Worm (Caenorhabditis elegans) whole organism, L1 larva: ENCODE results near the gene dvc-1.

Source experiments
- C04F5.9 ChIP-seq: sonication (generic microtip); optimal IDR thresholded peaks from 2 replicates; lab custom pipeline; 2016; ENCODE audit warnings: missing genetic modification characterization, missing compliant biosample characterization
- C16A3.4 ChIP-seq: fragments of 150-350 bp; optimal IDR thresholded peaks from 2 replicates; lab custom pipeline; 2014; ENCODE audit warnings: missing biosample characterization, missing genetic modification characterization
- C34B4.2 ChIP-seq: sonication (generic microtip); optimal IDR thresholded peaks from 2 replicates; lab custom pipeline; 2017; ENCODE audit warnings: mild to moderate bottlenecking, missing genetic modification characterization, missing compliant biosample characterization
- F16B12.6 ChIP-seq: fragments of 150-350 bp; optimal IDR thresholded peaks from 2 replicates; lab custom pipeline; 2014; ENCODE audit warnings: missing biosample characterization, missing genetic modification characterization
- Y116A8C.19 ChIP-seq: sonication (generic microtip); optimal IDR thresholded peaks from 2 replicates; lab custom pipeline; 2016; ENCODE audit warnings: missing compliant biosample characterization, missing genetic modification characterization, borderline replicate concordance
- alr-1 ChIP-seq: fragments of 200-800 bp; sonication (Bioruptor generic); optimal IDR thresholded peaks from 2 replicates; lab custom pipeline; 2018; ENCODE audit warnings: borderline replicate concordance, mild to moderate bottlenecking, missing genetic modification characterization, missing compliant biosample characterization
- aly-2 ChIP-seq: fragments of 150-350 bp; optimal IDR thresholded peaks from 2 replicates; lab custom pipeline; 2014; ENCODE audit warnings: missing biosample characterization, missing genetic modification characterization
- ama-1 ChIP-seq: fragments of 150-350 bp; optimal IDR thresholded peaks from 2 replicates; lab custom pipeline; 2014
- blmp-1 ChIP-seq: fragments of 150-350 bp; optimal IDR thresholded peaks from 2 replicates; lab custom pipeline; 2014; ENCODE audit warnings: missing biosample characterization, missing genetic modification characterization
- ceh-63 ChIP-seq: fragments of 200-800 bp; sonication (Bioruptor generic); optimal IDR thresholded peaks from 2 replicates; lab custom pipeline; 2018; ENCODE audit warnings: mild to moderate bottlenecking, missing genetic modification characterization, missing compliant biosample characterization
- ceh-8 ChIP-seq: fragments of 200-800 bp; sonication (Bioruptor generic); optimal IDR thresholded peaks from 2 replicates; lab custom pipeline; 2018; ENCODE audit warnings: mild to moderate bottlenecking, missing genetic modification characterization, moderate library complexity, missing compliant biosample characterization
- ces-1 ChIP-seq: fragments of 150-350 bp; optimal IDR thresholded peaks from 2 replicates; lab custom pipeline; 2014; ENCODE audit warnings: missing biosample characterization, missing genetic modification reagents, missing genetic modification characterization
- dsc-1 ChIP-seq: sonication (generic microtip); optimal IDR thresholded peaks from 2 replicates; lab custom pipeline; 2016; ENCODE audit warnings: mild to moderate bottlenecking, missing genetic modification characterization, missing compliant biosample characterization
- efl-1 ChIP-seq, 4 experiments: fragments of 150-350 bp; optimal IDR thresholded peaks in 3 of 4; peaks in 1 of 4; 1 replicate in 1 of 4; 2 replicates in 3 of 4; lab custom pipeline; 2014; ENCODE audit warnings: missing biosample characterization in 2 of 4, missing genetic modification characterization in 2 of 4, missing genetic modification reagents in 2 of 4
- efl-3 ChIP-seq: fragments of 200-800 bp; sonication (Bioruptor generic); optimal IDR thresholded peaks from 2 replicates; lab custom pipeline; 2018; ENCODE audit warnings: mild to moderate bottlenecking, missing genetic modification characterization, missing compliant biosample characterization
- egl-13 ChIP-seq: sonication (generic microtip); optimal IDR thresholded peaks from 2 replicates; lab custom pipeline; 2016; ENCODE audit warnings: missing genotype, missing genetic modification reagents, missing genetic modification characterization, missing compliant biosample characterization
- egl-27 ChIP-seq, 2 experiments: fragments of 150-350 bp in 1 of 2; sonication (generic microtip); optimal IDR thresholded peaks; 3 replicates each; lab custom pipeline; 2017 to 2018; ENCODE audit warnings: missing biosample characterization in 2 of 2, missing genetic modification characterization in 2 of 2, missing genetic modification reagents in 2 of 2
- elt-2 ChIP-seq: sonication (generic microtip); optimal IDR thresholded peaks from 2 replicates; lab custom pipeline; 2016; ENCODE audit warnings: missing genetic modification characterization, mild to moderate bottlenecking, inconsistent platforms, missing compliant biosample characterization, missing genetic modification reagents
- ets-5 ChIP-seq: fragments of 200-800 bp; sonication (Bioruptor generic); IDR thresholded peaks from 2 replicates; pipeline ENCODE4 v1.3.6; 2022; ENCODE audit warnings: missing genetic modification characterization, missing compliant biosample characterization
- fkh-10 ChIP-seq: sonication (generic microtip); optimal IDR thresholded peaks from 2 replicates; lab custom pipeline; 2017; ENCODE audit warnings: missing biosample characterization, missing genetic modification reagents, missing genetic modification characterization
- fkh-4 ChIP-seq: sonication (generic microtip); optimal IDR thresholded peaks from 2 replicates; lab custom pipeline; 2016; ENCODE audit warnings: missing compliant biosample characterization, missing genetic modification characterization, borderline replicate concordance
- fos-1 ChIP-seq: fragments of 150-350 bp; optimal IDR thresholded peaks from 2 replicates; lab custom pipeline; 2014; ENCODE audit warnings: missing biosample characterization, missing genetic modification characterization
- grh-1 ChIP-seq: fragments of 200-800 bp; sonication (Bioruptor generic); IDR thresholded peaks from 2 replicates; pipeline ENCODE4 v1.3.6; 2022; ENCODE audit warnings: missing genetic modification reagents, missing genetic modification characterization, missing compliant biosample characterization
- hpl-2 ChIP-seq: fragments of 150-350 bp; optimal IDR thresholded peaks from 2 replicates; lab custom pipeline; 2014; ENCODE audit warnings: missing biosample characterization, missing genetic modification reagents, missing genetic modification characterization
- irx-1 ChIP-seq: sonication (generic microtip); optimal IDR thresholded peaks from 2 replicates; lab custom pipeline; 2016; ENCODE audit warnings: missing genetic modification characterization, missing compliant biosample characterization
- isw-1 ChIP-seq: fragments of 200-800 bp; sonication (Bioruptor generic); IDR thresholded peaks from 2 replicates; pipeline ENCODE4 v1.3.6; 2022; ENCODE audit warnings: missing genetic modification characterization, missing compliant biosample characterization
- jun-1 ChIP-seq: fragments of 150-350 bp; optimal IDR thresholded peaks from 2 replicates; lab custom pipeline; 2014; ENCODE audit warnings: missing biosample characterization, missing genetic modification reagents, missing genetic modification characterization
- lin-13 ChIP-seq: fragments of 150-350 bp; optimal IDR thresholded peaks from 2 replicates; lab custom pipeline; 2014; ENCODE audit warnings: missing biosample characterization, missing genetic modification reagents, missing genetic modification characterization
- lin-14 ChIP-seq: fragments of 200-800 bp; sonication (Bioruptor generic); optimal IDR thresholded peaks from 2 replicates; lab custom pipeline; 2018; ENCODE audit warnings: mild to moderate bottlenecking, missing genetic modification characterization, moderate library complexity, missing compliant biosample characterization
- lin-35 ChIP-seq, 2 experiments: fragments of 150-350 bp; optimal IDR thresholded peaks; 2 replicates each; lab custom pipeline; 2014; ENCODE audit warnings: missing biosample characterization in 2 of 2, missing genetic modification characterization in 2 of 2, missing genetic modification reagents in 2 of 2
- lir-3 ChIP-seq: sonication (generic microtip); optimal IDR thresholded peaks from 2 replicates; lab custom pipeline; 2016; ENCODE audit warnings: mild to moderate bottlenecking, missing genetic modification characterization, moderate library complexity, missing compliant biosample characterization; ENCODE audit not compliant: poor library complexity
- lsy-2 ChIP-seq, 2 experiments: fragments of 150-350 bp; optimal IDR thresholded peaks; 2 replicates each; lab custom pipeline; 2014; ENCODE audit warnings: missing biosample characterization in 2 of 2, missing genetic modification characterization in 2 of 2
- mab-9 ChIP-seq: fragments of 200-800 bp; sonication (Bioruptor generic); IDR thresholded peaks from 2 replicates; pipeline ENCODE4 v1.3.6; 2022; ENCODE audit warnings: missing genetic modification reagents, missing genetic modification characterization, missing compliant biosample characterization
- mdl-1 ChIP-seq, 2 experiments: fragments of 150-350 bp; optimal IDR thresholded peaks; 2 replicates each; lab custom pipeline; 2014 to 2017; ENCODE audit warnings: missing biosample characterization in 2 of 2, missing genetic modification characterization in 2 of 2, inconsistent platforms in 1 of 2
- mef-2 ChIP-seq: fragments of 150-350 bp; optimal IDR thresholded peaks from 2 replicates; lab custom pipeline; 2014; ENCODE audit warnings: missing biosample characterization, missing genetic modification characterization
- mep-1 ChIP-seq: fragments of 150-350 bp; optimal IDR thresholded peaks from 2 replicates; lab custom pipeline; 2014; ENCODE audit warnings: missing biosample characterization, missing genetic modification characterization
- nhr-12 ChIP-seq: sonication (generic microtip); optimal IDR thresholded peaks from 2 replicates; lab custom pipeline; 2017; ENCODE audit warnings: missing biosample characterization, missing genetic modification characterization
- nhr-237 ChIP-seq: fragments of 150-350 bp; optimal IDR thresholded peaks from 2 replicates; lab custom pipeline; 2014; ENCODE audit warnings: missing biosample characterization, missing genetic modification characterization
- nhr-47 ChIP-seq: sonication (generic microtip); optimal IDR thresholded peaks from 2 replicates; lab custom pipeline; 2016; ENCODE audit warnings: mild to moderate bottlenecking, missing genetic modification characterization, moderate library complexity, missing compliant biosample characterization
- nhr-77 ChIP-seq: fragments of 150-350 bp; optimal IDR thresholded peaks from 2 replicates; lab custom pipeline; 2014; ENCODE audit warnings: missing biosample characterization, missing genetic modification characterization
- nhr-90 ChIP-seq: sonication (generic microtip); optimal IDR thresholded peaks from 2 replicates; lab custom pipeline; 2016; ENCODE audit warnings: mild to moderate bottlenecking, missing genetic modification characterization, missing compliant biosample characterization; ENCODE audit not compliant: poor library complexity
- pag-3 ChIP-seq: sonication (generic microtip); optimal IDR thresholded peaks from 2 replicates; lab custom pipeline; 2017; ENCODE audit warnings: missing genetic modification characterization, mild to moderate bottlenecking, missing compliant biosample characterization, antibody characterized with exemption, borderline replicate concordance; ENCODE audit not compliant: insufficient read depth
- pax-3 ChIP-seq: fragments of 200-800 bp; sonication (Bioruptor generic); optimal IDR thresholded peaks from 2 replicates; lab custom pipeline; 2018; ENCODE audit warnings: mild to moderate bottlenecking, missing genetic modification characterization, moderate library complexity, missing compliant biosample characterization
- rnt-1 ChIP-seq: sonication (generic microtip); optimal IDR thresholded peaks from 2 replicates; lab custom pipeline; 2016; ENCODE audit warnings: mild to moderate bottlenecking, missing genetic modification characterization, moderate library complexity, missing compliant biosample characterization
- skn-1 ChIP-seq: fragments of 150-350 bp; optimal IDR thresholded peaks from 2 replicates; lab custom pipeline; 2014; ENCODE audit warnings: missing biosample characterization, missing genetic modification characterization
- snu-23 ChIP-seq: sonication (generic microtip); optimal IDR thresholded peaks from 2 replicates; lab custom pipeline; 2016; ENCODE audit warnings: missing genetic modification characterization, missing compliant biosample characterization
- sup-37 ChIP-seq: fragments of 200-800 bp; sonication (Bioruptor generic); optimal IDR thresholded peaks from 2 replicates; lab custom pipeline; 2018; ENCODE audit warnings: mild to moderate bottlenecking, missing genetic modification characterization, missing compliant biosample characterization
- tbx-2 ChIP-seq: sonication (generic microtip); optimal IDR thresholded peaks from 2 replicates; lab custom pipeline; 2016; ENCODE audit warnings: missing genetic modification characterization, missing compliant biosample characterization
- unc-30 ChIP-seq: sonication (generic microtip); optimal IDR thresholded peaks from 2 replicates; lab custom pipeline; 2017; ENCODE audit warnings: missing biosample characterization, missing genetic modification characterization
- unc-86 ChIP-seq: sonication (generic microtip); optimal IDR thresholded peaks from 2 replicates; lab custom pipeline; 2016; ENCODE audit warnings: missing genetic modification characterization, missing compliant biosample characterization
- ztf-11 ChIP-seq, 2 experiments: sonication (generic microtip); optimal IDR thresholded peaks; 2 replicates each; lab custom pipeline; 2016 to 2017; ENCODE audit warnings: missing genetic modification characterization in 2 of 2, missing biosample characterization in 1 of 2, missing compliant biosample characterization in 1 of 2

dvc-1 gene

ce11 chrV:11228653-11229173 lies 10.4 kb downstream of the dvc-1 start, which contains the start of gene pqn-70:
TSS of gene pqn-70 (minus strand) at chrV:11228703.
- no peak for TF ChIP-seq nhr-12
- TF ChIP-seq alr-1 (tag; lab: Kevin White, UChicago), result no peak
- TF ChIP-seq ztf-11 (tag; optimal IDR thresholded peaks at IDR 0.05; lab: Kevin White, UChicago), result peak in 1 of 2 experiments; percentile 75
- peak; percentile 80 for TF ChIP-seq unc-86 (tag; lab: Kevin White, UChicago)
- TF ChIP-seq pax-3, result peak; percentile 61
- TF ChIP-seq unc-30 (tag; lab: Kevin White, UChicago), result no peak
- no peak for TF ChIP-seq ces-1 (GFP tag; lab: Kevin White, UChicago)
- peak; percentile 66 for TF ChIP-seq dsc-1 (tag; lab: Kevin White, UChicago)
- TF ChIP-seq irx-1 (tag; lab: Kevin White, UChicago), result peak; percentile 65
- TF ChIP-seq nhr-237 (tag; lab: Kevin White, UChicago), result peak; percentile 39
- TF ChIP-seq mdl-1 (tag; optimal IDR thresholded peaks at IDR 0.05; lab: Kevin White, UChicago), result peak in 1 of 2 experiments; percentile 78
- peak; percentile 56 for TF ChIP-seq elt-2 (tag; lab: Kevin White, UChicago)
- no peak for TF ChIP-seq egl-27 (tag; optimal IDR thresholded peaks at IDR 0.05; lab: Kevin White, UChicago)
- peak; percentile 97 for TF ChIP-seq lin-14
- no peak for TF ChIP-seq fkh-4 (tag; lab: Kevin White, UChicago)
- TF ChIP-seq lin-13 (GFP tag; lab: Kevin White, UChicago), result peak; percentile 68
- TF ChIP-seq jun-1, result peak; percentile 64
- no peak for TF ChIP-seq Y116A8C.19
- no peak for TF ChIP-seq mef-2 (tag; lab: Kevin White, UChicago)
- peak; percentile 37 for TF ChIP-seq fkh-10 (GFP tag; lab: Kevin White, UChicago)
- TF ChIP-seq sup-37 (GFP tag; lab: Kevin White, UChicago), result no peak
- no peak for TF ChIP-seq ceh-63 (GFP tag; lab: Kevin White, UChicago)
- peak; percentile 74 for TF ChIP-seq lir-3 (tag; lab: Kevin White, UChicago)
- TF ChIP-seq blmp-1 (tag; lab: Kevin White, UChicago), result peak; percentile 92
- peak; percentile 45 for TF ChIP-seq hpl-2
- TF ChIP-seq C16A3.4 (tag; lab: Kevin White, UChicago), result peak; percentile 80
- TF ChIP-seq C04F5.9 (tag; lab: Kevin White, UChicago), result peak; percentile 9
- peak; percentile 81 to 89 for TF ChIP-seq efl-1 (optimal IDR thresholded peaks at IDR 0.05; lab: Kevin White, UChicago)
- TF ChIP-seq efl-1 (GFP tag; optimal IDR thresholded peaks at IDR 0.05 in 1 of 2; lab: Kevin White, UChicago), result peak; percentile 68 to 97
- TF ChIP-seq isw-1 (GFP tag; lab: Robert Waterston, UW), result peak; percentile 85
- TF ChIP-seq nhr-90, result peak; percentile 79
- no peak for TF ChIP-seq pag-3 (tag; lab: Kevin White, UChicago)
- TF ChIP-seq ets-5 (GFP tag; lab: Robert Waterston, UW), result no peak
- peak; percentile 28 for TF ChIP-seq fos-1 (tag; lab: Kevin White, UChicago)
- peak; percentile 39 for TF ChIP-seq egl-13 (tag; lab: Kevin White, UChicago)
- TF ChIP-seq mep-1 (tag; lab: Kevin White, UChicago), result peak; percentile 93
- TF ChIP-seq C34B4.2 (tag; lab: Kevin White, UChicago), result no peak
- TF ChIP-seq nhr-77 (tag; lab: Kevin White, UChicago), result peak; percentile 48
- peak; percentile 91 for TF ChIP-seq snu-23 (GFP tag; lab: Kevin White, UChicago)
- TF ChIP-seq tbx-2, result peak; percentile 86
- peak; percentile 88 for TF ChIP-seq nhr-47 (tag; lab: Kevin White, UChicago)
- TF ChIP-seq lin-35 (GFP tag; optimal IDR thresholded peaks at IDR 0.05; lab: Kevin White, UChicago), result peak; percentile 79 to 88
- peak; percentile 70 for TF ChIP-seq skn-1 (tag; lab: Kevin White, UChicago)
- peak; percentile 25 for TF ChIP-seq aly-2 (tag; lab: Kevin White, UChicago)
- peak; percentile 84 for TF ChIP-seq rnt-1
- TF ChIP-seq ceh-8 (GFP tag; lab: Kevin White, UChicago), result no peak
- TF ChIP-seq lsy-2 (tag; optimal IDR thresholded peaks at IDR 0.05; lab: Kevin White, UChicago), result peak; percentile 84 to 85
- no peak for TF ChIP-seq efl-3 (GFP tag; lab: Kevin White, UChicago)
- TF ChIP-seq mab-9 (GFP tag; lab: Robert Waterston, UW), result peak; percentile 34; the same call in 1 of the 2 replicates
- TF ChIP-seq F16B12.6 (tag; lab: Kevin White, UChicago), result peak; percentile 48
- TF ChIP-seq ama-1 (lab: Kevin White, UChicago), result no peak
- peak; percentile 69 for TF ChIP-seq grh-1 (GFP tag; lab: Robert Waterston, UW)
